Fruit fly (Drosophila melanogaster) Kc167 (cell line): ENCODE results near the gene CG32756.

Source experiments
- Myc ChIP-seq: fragments of >200 bp; optimal IDR thresholded peaks from 2 replicates; lab custom pipeline; 2017; ENCODE audit warnings: missing external identifiers
- Sin3A ChIP-seq: fragments of >200 bp; optimal IDR thresholded peaks from 2 replicates; lab custom pipeline; 2018; ENCODE audit warnings: missing external identifiers
- h ChIP-seq: fragments of >200 bp; optimal IDR thresholded peaks from 3 replicates; lab custom pipeline; 2018; ENCODE audit warnings: missing external identifiers
- insv ChIP-seq: fragments of >200 bp; optimal IDR thresholded peaks from 3 replicates; lab custom pipeline; 2018; ENCODE audit warnings: missing external identifiers
- psq ChIP-seq: fragments of >200 bp; optimal IDR thresholded peaks from 2 replicates; lab custom pipeline; 2017; ENCODE audit warnings: missing external identifiers

- TF ChIP-seq insv (no peak), Sin3A (lab: Kevin White, UChicago) (no peak), h (lab: Kevin White, UChicago) (no peak), psq (lab: Kevin White, UChicago) (no peak), Myc (lab: Kevin White, UChicago) (no peak)
Measured at dm6 chrX:5895821-5896550, 49.5 kb upstream of the CG32756 start.
